Worm (Caenorhabditis elegans) whole organism, L1 larva: Measurements from ENCODE around the gene cgt-3.

Source experiments
- lin-13 ChIP-seq: fragments of 150-350 bp; optimal IDR thresholded peaks from 2 replicates; lab custom pipeline; 2014; ENCODE audit warnings: missing biosample characterization, missing genetic modification reagents, missing genetic modification characterization
- lir-3 ChIP-seq: sonication (generic microtip); optimal IDR thresholded peaks from 2 replicates; lab custom pipeline; 2016; ENCODE audit warnings: mild to moderate bottlenecking, missing genetic modification characterization, moderate library complexity, missing compliant biosample characterization; ENCODE audit not compliant: poor library complexity
- zag-1 ChIP-seq: fragments of 150-350 bp; optimal IDR thresholded peaks from 2 replicates; lab custom pipeline; 2014; ENCODE audit warnings: missing biosample characterization, missing genetic modification characterization

DNA sequence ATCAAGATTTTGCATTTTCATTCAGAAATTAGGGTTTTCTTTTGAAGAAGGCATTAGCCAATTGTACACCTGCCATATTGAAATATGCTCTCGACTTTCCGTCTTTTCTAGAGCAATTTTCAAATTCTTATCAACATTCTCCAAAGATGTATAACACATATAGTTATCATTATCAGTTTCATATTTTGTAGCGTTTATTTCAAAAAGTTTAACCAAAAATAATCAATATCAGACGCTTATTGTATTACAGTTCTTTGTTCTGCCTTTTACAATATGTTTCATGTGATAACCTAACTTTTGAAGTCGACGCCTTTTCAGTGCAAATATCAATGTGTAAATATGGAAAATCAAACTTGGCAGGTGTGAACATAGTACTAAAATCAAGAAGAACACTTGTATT, 2.8 kb downstream of the cgt-3 start:
- no peak for TF ChIP-seq lin-13
- no peak for TF ChIP-seq lir-3 (tag; lab: Kevin White, UChicago)
- TF ChIP-seq zag-1 (tag; lab: Kevin White, UChicago): no peak
